Fruit fly (Drosophila melanogaster) whole organism: ENCODE measurements around the gene VAChT.

Source experiments
- CG8478 ChIP-seq: fragments of >200 bp; optimal IDR thresholded peaks from 2 replicates; lab custom pipeline; 2018; ENCODE audit warnings: inconsistent platforms
- pan ChIP-seq: fragments of >200 bp; optimal IDR thresholded peaks from 2 replicates; lab custom pipeline; 2017

dm6 chr3R:18743270-18743922, 38.1 kb downstream of the VAChT start, which contains the start of gene Mekk1:
- TF ChIP-seq CG8478 (no peak), pan (no peak)
